Worm (Caenorhabditis elegans) whole organism, midembryonic: ENCODE data around the gene Y48E1B.3.

Experiments used
- T22C8.4 ChIP-seq: fragments of 200-800 bp; sonication (Bioruptor generic); IDR thresholded peaks from 2 replicates; pipeline ENCODE4 v1.3.6; 2022; ENCODE audit warnings: missing genetic modification characterization, missing compliant biosample characterization
- cog-1 ChIP-seq: sonication (generic microtip); optimal IDR thresholded peaks from 2 replicates; lab custom pipeline; 2016; ENCODE audit warnings: missing genetic modification characterization, missing compliant biosample characterization
- flt-1 ChIP-seq: fragments of 200-800 bp; sonication (Bioruptor generic); IDR thresholded peaks from 2 replicates; pipeline ENCODE4 v1.3.6; 2022; ENCODE audit warnings: missing genetic modification characterization, missing compliant biosample characterization
- klf-2 ChIP-seq: fragments of 200-800 bp; sonication (Bioruptor generic); conservative IDR thresholded peaks from 2 replicates; pipeline ENCODE4 v1.3.6; 2022; ENCODE audit warnings: missing genetic modification reagents, missing genetic modification characterization, missing compliant biosample characterization
- med-1 ChIP-seq: sonication (generic microtip); optimal IDR thresholded peaks from 2 replicates; lab custom pipeline; 2017; ENCODE audit warnings: missing genetic modification characterization, mild to moderate bottlenecking, missing compliant biosample characterization, antibody characterized with exemption, missing genetic modification reagents; ENCODE audit not compliant: insufficient read depth
- ref-1 ChIP-seq: fragments of 200-800 bp; sonication (Bioruptor generic); conservative IDR thresholded peaks from 2 replicates; pipeline ENCODE4 v1.3.6; 2022; ENCODE audit warnings: missing genetic modification reagents, missing genetic modification characterization, missing compliant biosample characterization
- tab-1 ChIP-seq: fragments of 200-800 bp; sonication (Bioruptor generic); IDR thresholded peaks from 2 replicates; pipeline ENCODE4 v1.3.6; 2022; ENCODE audit warnings: missing genetic modification characterization, missing compliant biosample characterization
- ztf-23 ChIP-seq: fragments of 200-800 bp; sonication (Bioruptor generic); IDR thresholded peaks from 2 replicates; pipeline ENCODE4 v1.3.6; 2022; ENCODE audit warnings: missing genetic modification reagents, missing genetic modification characterization, missing compliant biosample characterization
- ztf-29 ChIP-seq: fragments of 200-800 bp; sonication (Bioruptor generic); IDR thresholded peaks from 2 replicates; pipeline ENCODE4 v1.3.6; 2022; ENCODE audit warnings: missing genetic modification reagents, missing genetic modification characterization, missing compliant biosample characterization

The Y48E1B.3 gene

DNA sequence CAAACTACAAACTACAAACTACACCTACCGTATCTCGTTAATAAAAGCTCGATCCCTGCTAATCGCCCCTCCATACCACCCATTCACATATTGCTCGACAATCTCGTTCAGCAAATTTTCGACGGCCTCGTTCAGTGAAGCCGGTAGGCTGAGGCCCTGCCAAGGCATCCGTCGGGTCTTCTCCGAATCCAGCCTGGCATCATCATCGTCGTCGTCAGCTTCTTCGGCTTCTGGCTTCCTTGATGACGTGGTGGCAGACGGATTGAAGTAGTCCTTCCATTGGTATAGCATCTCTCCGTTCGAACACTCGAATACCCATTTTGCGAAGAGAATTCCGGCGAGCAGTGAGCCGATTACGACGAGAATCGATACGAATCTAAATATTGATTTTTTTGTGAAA, 37.1 kb downstream of the Y48E1B.3 start:
- TF ChIP-seq ztf-23 (GFP tag; lab: Robert Waterston, UW) (no peak), T22C8.4 (GFP tag; lab: Robert Waterston, UW) (no peak), cog-1 (tag; lab: Kevin White, UChicago) (no peak), klf-2 (GFP tag; lab: Robert Waterston, UW) (no peak), ztf-29 (GFP tag; lab: Robert Waterston, UW) (no peak), flt-1 (no peak)

ce11 chrII:13529131-13529530, 38.6 kb downstream of the Y48E1B.3 start:
- TF ChIP-seq med-1 (GFP tag; lab: Kevin White, UChicago) (no peak), cog-1 (tag; lab: Kevin White, UChicago) (no peak), tab-1 (no peak), ref-1 (GFP tag; lab: Robert Waterston, UW) (no peak), T22C8.4 (GFP tag; lab: Robert Waterston, UW) (no peak), ztf-29 (GFP tag; lab: Robert Waterston, UW) (no peak), flt-1 (no peak), ztf-23 (GFP tag; lab: Robert Waterston, UW) (no peak), klf-2 (GFP tag; lab: Robert Waterston, UW) (no peak)

- no peak for TF ChIP-seq ztf-29 (GFP tag; lab: Robert Waterston, UW)
Measured at ce11 chrII:13521977-13522404, 45.8 kb downstream of the Y48E1B.3 start.

ce11 chrII:13521179-13521616, 46.6 kb downstream of the Y48E1B.3 start:
- TF ChIP-seq med-1 (GFP tag; lab: Kevin White, UChicago) (no peak), ref-1 (GFP tag; lab: Robert Waterston, UW) (no peak), ztf-29 (GFP tag; lab: Robert Waterston, UW) (no peak), T22C8.4 (GFP tag; lab: Robert Waterston, UW) (no peak), tab-1 (no peak), cog-1 (tag; lab: Kevin White, UChicago) (no peak), flt-1 (no peak), ztf-23 (GFP tag; lab: Robert Waterston, UW) (no peak), klf-2 (GFP tag; lab: Robert Waterston, UW) (no peak)

DNA sequence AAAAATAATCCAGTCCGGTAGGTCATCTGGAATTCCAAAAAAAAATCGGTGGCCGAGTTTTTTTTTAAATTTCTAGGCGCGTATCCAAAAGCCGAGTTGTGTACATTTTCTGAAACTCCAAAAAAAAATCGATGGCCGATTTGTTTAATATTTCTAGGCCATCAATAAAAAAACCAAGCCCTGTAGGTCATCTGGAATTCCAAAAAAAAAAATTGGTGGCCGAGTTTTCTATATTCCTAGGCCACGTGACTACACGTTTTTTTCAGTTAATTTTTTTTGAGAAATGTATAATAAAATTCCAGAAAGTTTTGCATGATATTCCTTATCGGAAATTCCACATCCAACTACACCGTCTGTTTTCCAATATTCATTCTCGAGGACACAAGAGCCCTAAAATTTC, 50.2 kb downstream of the Y48E1B.3 start, which contains the start of gene sre-45:
sre-45 (plus strand) TSS at position 301 of the 400 bp plus-strand sequence.
- TF ChIP-seq med-1 (GFP tag; lab: Kevin White, UChicago), result no peak
- no peak for TF ChIP-seq ztf-29 (GFP tag; lab: Robert Waterston, UW)
- no peak for TF ChIP-seq T22C8.4 (GFP tag; lab: Robert Waterston, UW)
- TF ChIP-seq klf-2 (GFP tag; lab: Robert Waterston, UW), result no peak
- TF ChIP-seq ztf-23 (GFP tag; lab: Robert Waterston, UW), result no peak
- TF ChIP-seq tab-1, result no peak

DNA sequence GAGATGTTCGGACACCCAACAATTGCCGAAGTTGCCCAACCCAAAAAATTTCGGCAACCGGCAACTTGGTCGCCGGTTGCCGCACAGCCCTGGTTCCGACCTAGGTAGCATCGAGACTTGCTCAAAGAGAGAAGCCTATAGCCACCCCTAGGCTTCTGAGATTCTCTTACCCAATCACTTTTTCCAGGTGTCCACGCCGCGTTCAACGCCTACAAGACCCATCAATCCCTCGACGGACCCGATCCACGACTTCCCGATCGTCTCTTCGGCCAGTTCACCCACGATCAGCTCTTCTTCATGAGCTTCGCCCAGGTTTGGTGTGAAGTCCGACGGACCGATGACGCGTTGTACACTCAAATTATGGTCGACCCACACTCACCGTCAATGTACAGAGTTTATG, 52.0 kb downstream of the Y48E1B.3 start:
- no peak for TF ChIP-seq ztf-29 (GFP tag; lab: Robert Waterston, UW)
- TF ChIP-seq cog-1 (tag; lab: Kevin White, UChicago), result no peak
- TF ChIP-seq ref-1 (GFP tag; lab: Robert Waterston, UW), result no peak
- TF ChIP-seq klf-2 (GFP tag; lab: Robert Waterston, UW), result no peak
- TF ChIP-seq T22C8.4 (GFP tag; lab: Robert Waterston, UW), result no peak

- TF ChIP-seq flt-1 (no peak), T22C8.4 (GFP tag; lab: Robert Waterston, UW) (no peak), ztf-23 (GFP tag; lab: Robert Waterston, UW) (no peak), med-1 (GFP tag; lab: Kevin White, UChicago) (no peak), cog-1 (tag; lab: Kevin White, UChicago) (no peak), klf-2 (GFP tag; lab: Robert Waterston, UW) (no peak), ref-1 (GFP tag; lab: Robert Waterston, UW) (no peak), ztf-29 (GFP tag; lab: Robert Waterston, UW) (no peak), tab-1 (no peak)
Measured at ce11 chrII:13508607-13509006, 59.2 kb downstream of the Y48E1B.3 start.

DNA sequence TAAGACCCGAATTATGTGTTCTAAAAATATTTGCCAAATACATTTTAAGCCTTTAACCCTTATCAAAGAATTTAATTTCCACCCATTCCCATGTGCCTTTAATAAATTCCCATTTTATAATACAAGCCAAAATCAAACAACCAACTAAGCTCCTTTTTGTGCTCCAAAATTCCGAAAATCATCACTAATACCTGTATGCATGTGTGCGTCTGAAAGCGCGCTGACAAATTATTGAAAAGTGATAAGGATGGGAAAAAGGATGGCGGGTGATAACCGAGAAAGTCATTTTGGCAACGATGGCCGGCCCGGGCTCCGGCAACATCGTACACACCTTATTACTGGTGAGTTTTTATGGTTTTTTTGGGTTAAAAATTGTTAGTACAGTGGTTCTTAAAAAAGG, 60.2 kb downstream of the Y48E1B.3 start, which contains the start of gene nep-17:
nep-17 (plus strand) TSS at position 285 of the 400 bp plus-strand sequence.
- no peak for TF ChIP-seq tab-1
- TF ChIP-seq cog-1 (tag; lab: Kevin White, UChicago), result no peak
- TF ChIP-seq T22C8.4 (GFP tag; lab: Robert Waterston, UW), result no peak
- no peak for TF ChIP-seq flt-1
- TF ChIP-seq klf-2 (GFP tag; lab: Robert Waterston, UW), result no peak
- TF ChIP-seq ztf-29 (GFP tag; lab: Robert Waterston, UW), result no peak
- no peak for TF ChIP-seq ref-1 (GFP tag; lab: Robert Waterston, UW)
- TF ChIP-seq ztf-23 (GFP tag; lab: Robert Waterston, UW), result no peak
- no peak for TF ChIP-seq med-1 (GFP tag; lab: Kevin White, UChicago)

ce11 chrII:13505977-13506568, 61.7 kb downstream of the Y48E1B.3 start:
- no peak for TF ChIP-seq med-1 (GFP tag; lab: Kevin White, UChicago)
- TF ChIP-seq flt-1, result no peak
- no peak for TF ChIP-seq ztf-29 (GFP tag; lab: Robert Waterston, UW)
- TF ChIP-seq T22C8.4 (GFP tag; lab: Robert Waterston, UW), result no peak
- no peak for TF ChIP-seq cog-1 (tag; lab: Kevin White, UChicago)

DNA sequence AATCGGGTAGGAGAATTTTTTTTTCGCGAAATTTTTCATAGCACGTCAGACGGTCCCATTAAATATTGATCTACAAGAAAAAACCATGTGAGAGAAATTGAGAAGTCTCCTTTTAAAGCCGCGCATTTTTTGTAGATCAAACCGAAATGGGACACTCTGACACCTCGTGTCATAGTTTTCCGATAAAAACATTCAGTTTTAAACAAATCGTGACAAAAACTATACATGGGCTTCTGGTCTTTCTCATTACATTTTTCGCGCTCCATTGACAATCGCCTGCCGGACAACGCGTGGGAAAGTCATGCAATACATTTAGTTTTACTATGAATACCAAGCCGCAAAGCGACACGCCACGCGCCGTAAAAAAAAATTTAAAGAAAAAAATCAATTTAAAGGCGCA, 62.4 kb downstream of the Y48E1B.3 start:
- TF ChIP-seq klf-2 (GFP tag; lab: Robert Waterston, UW) (no peak), ztf-29 (GFP tag; lab: Robert Waterston, UW) (no peak), ztf-23 (GFP tag; lab: Robert Waterston, UW) (no peak), ref-1 (GFP tag; lab: Robert Waterston, UW) (no peak), tab-1 (no peak), flt-1 (no peak), T22C8.4 (GFP tag; lab: Robert Waterston, UW) (no peak), cog-1 (tag; lab: Kevin White, UChicago) (no peak), med-1 (GFP tag; lab: Kevin White, UChicago) (no peak)
